Fruit fly (Drosophila melanogaster) whole organism, pupa: ENCODE measurements around the gene RhoGAP92B.

ENCODE experiments used
- CG13204 ChIP-seq: fragments of 200-800 bp; sonication (Bioruptor generic); optimal IDR thresholded peaks from 2 replicates; lab custom pipeline; 2018; ENCODE audit warnings: missing biosample characterization, mild to moderate bottlenecking, missing genetic modification characterization, moderate library complexity
- CG14655 ChIP-seq: fragments of 200-800 bp; sonication (Bioruptor generic); optimal IDR thresholded peaks from 3 replicates; lab custom pipeline; 2017; ENCODE audit warnings: mild to moderate bottlenecking, missing biosample characterization, missing genetic modification reagents, missing genetic modification characterization
- CG15710 ChIP-seq: fragments of 200-800 bp; sonication (Bioruptor generic); optimal IDR thresholded peaks from 2 replicates; lab custom pipeline; 2018; ENCODE audit warnings: missing biosample characterization, mild to moderate bottlenecking, missing genetic modification characterization, moderate library complexity
- CG8159 ChIP-seq: fragments of 200-800 bp; sonication (Bioruptor generic); optimal IDR thresholded peaks from 3 replicates; lab custom pipeline; 2018; ENCODE audit warnings: missing biosample characterization, mild to moderate bottlenecking, missing genetic modification characterization, moderate library complexity
- CG8301 ChIP-seq: fragments of 200-800 bp; sonication (Bioruptor generic); optimal IDR thresholded peaks from 2 replicates; lab custom pipeline; 2018; ENCODE audit warnings: missing biosample characterization, mild to moderate bottlenecking, missing genetic modification characterization
- EcR ChIP-seq: fragments of 200-800 bp; sonication (Bioruptor generic); optimal IDR thresholded peaks from 3 replicates; lab custom pipeline; 2019; ENCODE audit warnings: missing biosample characterization, missing genetic modification characterization, mild to moderate bottlenecking, moderate library complexity, missing genetic modification reagents
- Snoo ChIP-seq: fragments of 200-800 bp; sonication (Bioruptor generic); optimal IDR thresholded peaks from 3 replicates; lab custom pipeline; 2017; ENCODE audit warnings: missing biosample characterization, mild to moderate bottlenecking, missing genetic modification characterization, inconsistent platforms
- rn ChIP-seq: fragments of 200-800 bp; sonication (Bioruptor generic); IDR thresholded peaks from 2 replicates; pipeline ENCODE4 v1.3.6; 2022; ENCODE audit warnings: missing biosample characterization, missing genetic modification characterization

DNA sequence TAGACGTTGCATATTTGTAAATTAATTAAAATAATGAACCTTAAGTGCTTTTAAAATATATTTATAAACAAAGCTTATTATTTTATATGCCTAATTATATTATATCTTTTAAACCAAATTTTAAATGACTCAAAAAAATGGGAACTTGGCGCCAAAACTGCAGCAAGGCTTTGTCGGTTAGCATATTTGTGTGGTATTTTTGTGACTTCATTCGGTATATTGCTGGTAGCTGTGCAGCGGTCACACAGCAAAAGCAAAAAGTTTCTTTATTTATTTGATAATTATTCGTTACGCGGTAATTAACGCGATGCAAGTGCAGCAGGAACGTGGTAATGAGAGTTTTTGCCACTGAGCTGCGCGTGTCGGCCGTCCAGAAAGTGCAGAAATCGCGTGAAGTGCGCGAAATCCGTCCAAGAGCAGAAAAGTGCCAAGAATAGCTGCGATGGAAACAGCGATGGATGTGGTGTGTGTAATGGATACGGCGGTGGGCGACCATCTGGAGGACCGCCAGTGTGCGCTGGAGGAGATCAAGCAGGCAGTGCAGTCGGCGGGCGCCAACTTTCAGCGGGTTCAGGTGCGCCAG lies 25.4 kb upstream of the RhoGAP92B start, which contains the start of gene Ask1:
- TF ChIP-seq CG15710 (tag; lab: Kevin White, UChicago) (no peak), CG14655 (GFP tag; lab: Kevin White, UChicago) (no peak), CG8159 (tag; lab: Kevin White, UChicago) (no peak), Snoo (tag; lab: Kevin White, UChicago) (no peak), CG13204 (GFP tag; lab: Kevin White, UChicago) (no peak), EcR (no peak), rn (GFP tag; lab: Robert Waterston, UW) (no peak), CG8301 (tag; lab: Kevin White, UChicago) (no peak)
